2 worm cellular contexts compared by ENCODE assay signal in the genomic region with DNA sequence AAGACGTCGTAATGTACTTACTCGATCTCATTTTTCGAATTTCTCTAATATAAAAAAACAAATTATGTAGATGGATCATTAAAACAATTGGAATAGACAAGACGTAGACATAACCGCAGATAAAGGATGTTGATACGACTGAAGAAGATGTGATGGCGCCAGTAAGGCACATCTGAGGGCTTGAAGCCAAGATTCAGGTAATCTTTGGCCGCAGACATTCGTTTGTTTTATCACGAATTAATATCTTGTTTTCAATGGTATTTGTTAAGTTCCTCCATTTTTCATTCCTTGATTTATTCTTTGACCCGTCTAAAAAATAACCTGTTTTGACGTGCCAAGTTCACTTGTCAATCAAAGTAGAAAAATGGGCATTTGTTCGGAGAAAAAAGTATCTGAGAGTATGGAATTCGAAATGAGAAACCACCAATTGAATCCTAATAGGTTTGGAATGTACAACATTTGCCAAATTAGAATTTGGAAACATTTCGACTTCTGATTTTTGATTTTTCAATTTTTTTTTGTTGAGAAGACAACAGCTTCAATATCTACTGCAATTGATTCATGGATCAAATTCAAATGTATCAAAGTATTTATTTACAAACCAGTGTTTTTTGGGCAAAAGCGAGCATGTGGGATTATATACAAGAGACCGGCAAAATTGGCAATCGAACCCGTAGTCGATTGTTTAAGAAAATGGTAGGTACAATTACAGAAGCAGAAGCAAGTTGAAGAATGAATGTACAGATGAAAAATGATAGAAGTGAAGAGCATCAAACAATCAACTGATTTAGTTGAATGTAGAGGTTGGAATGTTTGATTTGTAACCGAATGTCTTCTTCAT.
TF ChIP-seq lines count a peak whose summit lies in the region.

No protein-coding gene starts in this region.

TF ChIP-seq in whole organism, L1 larva, 84 proteins besides CTCF, POLR2A, EP300 and RAD21 (continued from another document):
- TF ChIP-seq elt-2 (tag; optimal IDR thresholded peaks at IDR 0.05; lab: Kevin White, UChicago): no peak
- TF ChIP-seq unc-30 (tag; optimal IDR thresholded peaks at IDR 0.05; lab: Kevin White, UChicago): no peak
- TF ChIP-seq dsc-1 (tag; optimal IDR thresholded peaks at IDR 0.05; lab: Kevin White, UChicago): peak; percentile 21
- TF ChIP-seq sox-4 (tag; optimal IDR thresholded peaks at IDR 0.05; lab: Kevin White, UChicago): no peak
- peak; percentile 35 for TF ChIP-seq nhr-19 (GFP tag; conservative IDR thresholded peaks at IDR 0.05; lab: Robert Waterston, UW)
- TF ChIP-seq grh-1 (GFP tag; IDR thresholded peaks at IDR 0.05; lab: Robert Waterston, UW): peak; percentile 63; the same call in 1 of the 2 replicates
- TF ChIP-seq nhr-47 (tag; optimal IDR thresholded peaks at IDR 0.05; lab: Kevin White, UChicago): peak; percentile 31
- peak; percentile 92 for TF ChIP-seq ama-1 (optimal IDR thresholded peaks at IDR 0.05; lab: Kevin White, UChicago)
- peak; percentile 67 for TF ChIP-seq nhr-71 (tag; optimal IDR thresholded peaks at IDR 0.05; lab: Kevin White, UChicago)
- no peak for TF ChIP-seq unc-98 (GFP tag; IDR thresholded peaks at IDR 0.05; lab: Robert Waterston, UW)
- no peak for TF ChIP-seq ceh-63 (GFP tag; optimal IDR thresholded peaks at IDR 0.05; lab: Kevin White, UChicago)
- no peak for TF ChIP-seq C04F5.9 (tag; optimal IDR thresholded peaks at IDR 0.05; lab: Kevin White, UChicago)
- TF ChIP-seq ceh-8 (GFP tag; optimal IDR thresholded peaks at IDR 0.05; lab: Kevin White, UChicago): no peak
- TF ChIP-seq nhr-12 (tag; optimal IDR thresholded peaks at IDR 0.05; lab: Kevin White, UChicago): no peak
- TF ChIP-seq nhr-28 (tag; optimal IDR thresholded peaks at IDR 0.05; lab: Kevin White, UChicago): no peak
- TF ChIP-seq swsn-7 (tag; optimal IDR thresholded peaks at IDR 0.05; lab: Kevin White, UChicago): no peak
- TF ChIP-seq egl-27 (tag; optimal IDR thresholded peaks at IDR 0.05; lab: Kevin White, UChicago): no peak
- peak; percentile 49 for TF ChIP-seq nhr-90 (tag; optimal IDR thresholded peaks at IDR 0.05; lab: Kevin White, UChicago; ENCODE audit: poor library complexity)
- TF ChIP-seq unc-130 (tag; optimal IDR thresholded peaks at IDR 0.05; lab: Kevin White, UChicago): peak; percentile 85
- no peak for TF ChIP-seq tlp-1 (tag; optimal IDR thresholded peaks at IDR 0.05; lab: Kevin White, UChicago)
- TF ChIP-seq mef-2 (tag; optimal IDR thresholded peaks at IDR 0.05; lab: Kevin White, UChicago): no peak
- no peak for TF ChIP-seq F16B12.6 (tag; optimal IDR thresholded peaks at IDR 0.05; lab: Kevin White, UChicago)
- no peak for TF ChIP-seq alr-1 (tag; optimal IDR thresholded peaks at IDR 0.05; lab: Kevin White, UChicago; ENCODE audit: borderline replicate concordance)
- TF ChIP-seq lir-3 (tag; optimal IDR thresholded peaks at IDR 0.05; lab: Kevin White, UChicago; ENCODE audit: poor library complexity): no peak
- TF ChIP-seq fos-1 (tag; optimal IDR thresholded peaks at IDR 0.05; lab: Kevin White, UChicago): no peak
- no peak for TF ChIP-seq irx-1 (tag; optimal IDR thresholded peaks at IDR 0.05; lab: Kevin White, UChicago)
- TF ChIP-seq tbx-2 (tag; optimal IDR thresholded peaks at IDR 0.05; lab: Kevin White, UChicago): peak; percentile 28

TF ChIP-seq in whole organism, L4 larva, 104 proteins besides CTCF, POLR2A, EP300 and RAD21 (continued from another document):
- TF ChIP-seq arid-1 (GFP tag; conservative IDR thresholded peaks at IDR 0.05; lab: Robert Waterston, UW): no peak
- TF ChIP-seq ztf-11 (tag; optimal IDR thresholded peaks at IDR 0.05; lab: Kevin White, UChicago): no peak
- no peak for TF ChIP-seq mxl-3 (GFP tag; optimal IDR thresholded peaks at IDR 0.05; lab: Kevin White, UChicago)
- no peak for TF ChIP-seq ZK337.2 (GFP tag; IDR thresholded peaks at IDR 0.05; lab: Robert Waterston, UW)
- no peak for TF ChIP-seq ZK546.5 (tag; optimal IDR thresholded peaks at IDR 0.05; lab: Kevin White, UChicago)
- no peak for TF ChIP-seq nhr-237 (tag; optimal IDR thresholded peaks at IDR 0.05; lab: Kevin White, UChicago)
- TF ChIP-seq zfp-2 (tag; optimal IDR thresholded peaks at IDR 0.05; lab: Kevin White, UChicago): no peak
- TF ChIP-seq Y75B8A.6 (GFP tag; IDR thresholded peaks at IDR 0.05; lab: Robert Waterston, UW): no peak
- TF ChIP-seq hlh-30 (tag; optimal IDR thresholded peaks at IDR 0.05; lab: Kevin White, UChicago; ENCODE audit: insufficient read depth): peak; percentile 6
- no peak for TF ChIP-seq egl-27 (tag; optimal IDR thresholded peaks at IDR 0.05; lab: Kevin White, UChicago)
- TF ChIP-seq ceh-44 (GFP tag; IDR thresholded peaks at IDR 0.05; lab: Robert Waterston, UW): no peak
- no peak for TF ChIP-seq zip-11 (GFP tag; IDR thresholded peaks at IDR 0.05; lab: Robert Waterston, UW)
- TF ChIP-seq daf-8 (GFP tag; IDR thresholded peaks at IDR 0.05; lab: Robert Waterston, UW): no peak
- no peak for TF ChIP-seq vab-7 (GFP tag; IDR thresholded peaks at IDR 0.05; lab: Robert Waterston, UW)
- TF ChIP-seq set-16 (GFP tag; IDR thresholded peaks at IDR 0.05; lab: Robert Waterston, UW): no peak
- peak; percentile 90 for TF ChIP-seq T26A8.4 (GFP tag; IDR thresholded peaks at IDR 0.05; lab: Robert Waterston, UW)
- TF ChIP-seq nhr-10 (tag; optimal IDR thresholded peaks at IDR 0.05; lab: Kevin White, UChicago): no peak
- no peak for TF ChIP-seq ces-1 (GFP tag; optimal IDR thresholded peaks at IDR 0.05; lab: Kevin White, UChicago)
- TF ChIP-seq mep-1 (tag; optimal IDR thresholded peaks at IDR 0.05; lab: Kevin White, UChicago): peak; percentile 28
- TF ChIP-seq Y5F2A.4 (GFP tag; optimal IDR thresholded peaks at IDR 0.05; lab: Kevin White, UChicago): no peak
- TF ChIP-seq lin-1 (GFP tag; IDR thresholded peaks at IDR 0.05; lab: Robert Waterston, UW): no peak
- no peak for TF ChIP-seq fos-1 (tag; optimal IDR thresholded peaks at IDR 0.05; lab: Kevin White, UChicago)
